Worm (Caenorhabditis elegans) whole organism, midembryonic: ENCODE data around the gene ZK1055.4.

ENCODE experiments used
- flt-1 ChIP-seq: fragments of 200-800 bp; sonication (Bioruptor generic); IDR thresholded peaks from 2 replicates; pipeline ENCODE4 v1.3.6; 2022; ENCODE audit warnings: missing genetic modification characterization, missing compliant biosample characterization
- klf-2 ChIP-seq: fragments of 200-800 bp; sonication (Bioruptor generic); conservative IDR thresholded peaks from 2 replicates; pipeline ENCODE4 v1.3.6; 2022; ENCODE audit warnings: missing genetic modification reagents, missing genetic modification characterization, missing compliant biosample characterization
- med-1 ChIP-seq: sonication (generic microtip); optimal IDR thresholded peaks from 2 replicates; lab custom pipeline; 2017; ENCODE audit warnings: missing genetic modification characterization, mild to moderate bottlenecking, missing compliant biosample characterization, antibody characterized with exemption, missing genetic modification reagents; ENCODE audit not compliant: insufficient read depth

DNA sequence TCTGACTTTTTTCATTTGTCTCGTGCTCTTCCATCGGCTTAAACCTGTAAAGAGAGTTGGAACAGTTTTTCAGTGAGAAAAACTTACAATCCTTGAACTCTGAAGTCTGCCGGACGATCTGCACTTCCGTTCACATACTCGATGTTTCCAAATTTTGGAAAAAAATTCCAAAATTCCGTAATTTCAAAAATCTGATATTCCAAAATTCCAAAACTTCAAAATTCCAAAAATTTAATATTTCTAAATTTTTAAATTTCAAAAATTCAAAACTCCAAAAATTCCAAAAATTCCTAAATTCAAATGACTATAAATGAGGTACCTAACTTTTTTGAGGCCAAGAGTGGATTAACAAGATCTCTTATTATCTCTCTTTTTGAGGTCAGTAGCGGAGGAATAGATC is 5.3 kb upstream of the ZK1055.4 start, which contains the start of gene EGAP9.4:
- TF ChIP-seq med-1 (no peak), flt-1 (GFP tag; lab: Robert Waterston, UW) (no peak), klf-2 (GFP tag; lab: Robert Waterston, UW) (no peak)
